Worm (Caenorhabditis elegans): Measurements from ENCODE around the gene C56G2.4.

The C56G2.4 gene

DNA sequence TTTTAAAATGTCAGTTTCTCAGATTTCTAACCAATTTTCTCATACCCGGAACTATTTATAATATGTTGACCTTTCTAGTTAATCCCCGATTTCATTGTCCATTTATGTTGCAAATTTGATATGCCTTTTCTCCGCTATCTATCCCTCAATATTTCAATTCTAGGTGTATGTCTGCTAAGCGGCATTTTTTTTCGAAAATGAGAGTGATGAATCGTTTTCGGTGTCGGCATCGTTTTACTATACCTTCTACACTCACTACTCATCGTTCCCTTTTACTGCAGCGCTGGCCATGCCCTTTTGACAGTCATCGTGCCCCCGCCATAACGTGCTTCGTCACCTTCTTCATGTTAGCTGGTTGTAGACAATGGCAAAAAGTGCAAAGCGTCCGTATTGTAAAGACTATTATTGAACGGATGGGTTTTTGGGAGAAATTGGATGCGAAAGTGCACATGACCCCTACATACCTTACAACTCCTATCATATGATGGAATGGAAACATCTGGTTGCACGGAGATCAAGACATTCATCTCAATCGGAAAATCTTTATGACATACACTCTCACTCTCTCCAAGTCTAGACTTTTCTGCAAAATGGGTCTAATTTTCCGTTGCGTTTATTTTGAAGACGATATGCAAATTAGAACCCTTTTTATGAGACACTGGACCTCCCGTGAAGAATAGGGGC is 27.8 kb downstream of the C56G2.4 start:
- TF ChIP-seq nhr-6 (tag; optimal IDR thresholded peaks at IDR 0.05) (no peak), ZK546.5 (tag; optimal IDR thresholded peaks at IDR 0.05) (no peak), elt-3 (tag; optimal IDR thresholded peaks at IDR 0.05) (no peak), blmp-1 (tag; optimal IDR thresholded peaks at IDR 0.05; ENCODE audit: insufficient read depth) (peak; percentile 86), nhr-23 (tag; optimal IDR thresholded peaks at IDR 0.05) (no peak), nhr-25 (tag; optimal IDR thresholded peaks at IDR 0.05) (no peak), nhr-10 (tag; optimal IDR thresholded peaks at IDR 0.05) (no peak), lin-11 (tag; optimal IDR thresholded peaks at IDR 0.05) (no peak), nhr-11 (tag; optimal IDR thresholded peaks at IDR 0.05) (no peak), unc-55 (GFP tag; optimal IDR thresholded peaks at IDR 0.05) (no peak), unc-62 (GFP tag; optimal IDR thresholded peaks at IDR 0.05) (no peak), ztf-11 (tag; optimal IDR thresholded peaks at IDR 0.05) (no peak), elt-1 (tag; optimal IDR thresholded peaks at IDR 0.05) (no peak), ceh-16 (tag; optimal IDR thresholded peaks at IDR 0.05) (no peak), ceh-82 (tag; optimal IDR thresholded peaks at IDR 0.05) (no peak), nhr-237 (tag; optimal IDR thresholded peaks at IDR 0.05) (no peak), mbf-1 (tag; optimal IDR thresholded peaks at IDR 0.05) (no peak), sma-3 (GFP tag; optimal IDR thresholded peaks at IDR 0.05) (peak; percentile 2), fos-1 (tag; optimal IDR thresholded peaks at IDR 0.05) (peak; percentile 43), lin-39 (tag; optimal IDR thresholded peaks at IDR 0.05) (no peak), nhr-77 (tag; optimal IDR thresholded peaks at IDR 0.05) (no peak), ztf-1 (GFP tag; conservative IDR thresholded peaks at IDR 0.05) (no peak), snpc-4 (tag; optimal IDR thresholded peaks at IDR 0.05) (no peak), sma-9 (GFP tag; optimal IDR thresholded peaks at IDR 0.05) (peak; percentile 33), sma-9 (tag; optimal IDR thresholded peaks at IDR 0.05) (no peak), unc-39 (tag; optimal IDR thresholded peaks at IDR 0.05) (no peak), egl-27 (tag; optimal IDR thresholded peaks at IDR 0.05) (peak; percentile 27), ama-1 (optimal IDR thresholded peaks at IDR 0.05) (peak; percentile 14), lsy-2 (tag; optimal IDR thresholded peaks at IDR 0.05) (peak in 1 of 2 experiments; percentile 22), Y55F3AM.14 (GFP tag; optimal IDR thresholded peaks at IDR 0.05) (no peak), skn-1 (tag; optimal IDR thresholded peaks at IDR 0.05) (no peak), mdl-1 (tag; optimal IDR thresholded peaks at IDR 0.05) (no peak), gmeb-1 (tag; optimal IDR thresholded peaks at IDR 0.05) (no peak), dmd-4 (tag; optimal IDR thresholded peaks at IDR 0.05) (no peak), crh-2 (tag; optimal IDR thresholded peaks at IDR 0.05) (no peak), C34F6.9 (tag; optimal IDR thresholded peaks at IDR 0.05) (no peak), zag-1 (tag; optimal IDR thresholded peaks at IDR 0.05) (no peak), R02D3.7 (tag; optimal IDR thresholded peaks at IDR 0.05) (no peak), peb-1 (tag; optimal IDR thresholded peaks at IDR 0.05) (no peak), lin-13 (GFP tag; optimal IDR thresholded peaks at IDR 0.05) (no peak), nhr-21 (tag; optimal IDR thresholded peaks at IDR 0.05) (peak; percentile 19), F13H6.1 (tag; optimal IDR thresholded peaks at IDR 0.05) (no peak), mab-5 (tag; optimal IDR thresholded peaks at IDR 0.05) (no peak), nhr-12 (tag; optimal IDR thresholded peaks at IDR 0.05) (no peak), alr-1 (tag; optimal IDR thresholded peaks at IDR 0.05) (no peak), ztf-4 (tag; optimal IDR thresholded peaks at IDR 0.05) (no peak), aly-2 (tag; optimal IDR thresholded peaks at IDR 0.05) (no peak), sem-4 (tag; optimal IDR thresholded peaks at IDR 0.05) (no peak), nhr-129 (tag; optimal IDR thresholded peaks at IDR 0.05) (peak; percentile 76)

Measured in whole organism, L2 larva.